Worm (Caenorhabditis elegans) whole organism, L2 larva: ENCODE results near the gene K05G3.2.

Source experiments
- mab-5 ChIP-seq: fragments of 150-350 bp; optimal IDR thresholded peaks from 2 replicates; lab custom pipeline; 2014; ENCODE audit warnings: missing biosample characterization, missing genetic modification characterization
- nhr-23 ChIP-seq: fragments of 150-350 bp; optimal IDR thresholded peaks from 2 replicates; lab custom pipeline; 2014; ENCODE audit warnings: missing biosample characterization, missing genetic modification reagents, missing genetic modification characterization
- unc-39 ChIP-seq: fragments of 150-350 bp; optimal IDR thresholded peaks from 2 replicates; lab custom pipeline; 2014; ENCODE audit warnings: missing biosample characterization, missing genetic modification characterization
- unc-62 ChIP-seq: fragments of 150-350 bp; optimal IDR thresholded peaks from 2 replicates; lab custom pipeline; 2014; ENCODE audit warnings: missing biosample characterization, missing genetic modification reagents, missing genetic modification characterization
- ztf-11 ChIP-seq: sonication (generic microtip); optimal IDR thresholded peaks from 2 replicates; lab custom pipeline; 2017; ENCODE audit warnings: missing biosample characterization, missing genetic modification characterization

DNA sequence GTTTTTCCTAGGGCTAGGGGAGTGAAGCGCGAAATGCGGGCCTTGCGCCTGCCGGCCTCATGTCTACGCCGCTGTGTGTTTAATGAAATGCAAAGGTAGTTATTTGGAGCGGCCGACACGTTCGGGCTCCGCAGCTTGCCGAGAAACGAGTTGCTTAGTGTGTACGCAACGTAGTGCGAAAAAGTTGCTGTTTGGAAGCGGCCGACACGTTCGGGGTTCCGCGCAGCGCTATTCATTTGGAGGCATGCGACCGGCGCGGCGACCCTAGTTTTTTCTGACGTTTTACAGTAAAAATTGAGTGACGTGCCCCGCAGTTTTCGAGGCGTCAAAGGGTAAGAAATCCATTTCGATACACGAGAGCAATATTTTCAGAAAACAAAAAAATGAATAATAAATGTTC is 50.9 kb downstream of the K05G3.2 start:
- TF ChIP-seq ztf-11 (tag; lab: Kevin White, UChicago) (no peak), nhr-23 (tag; lab: Kevin White, UChicago) (no peak), unc-39 (no peak), unc-62 (GFP tag; lab: Kevin White, UChicago) (no peak), mab-5 (no peak)
